Worm (Caenorhabditis elegans) whole organism, L2 larva: Measurements from ENCODE around the gene clp-9.

Source experiments
- C34F6.9 ChIP-seq: fragments of 150-350 bp; optimal IDR thresholded peaks from 2 replicates; lab custom pipeline; 2014; ENCODE audit warnings: missing biosample characterization, missing genetic modification characterization
- F13H6.1 ChIP-seq: sonication (generic microtip); optimal IDR thresholded peaks from 2 replicates; lab custom pipeline; 2016; ENCODE audit warnings: missing genetic modification characterization, missing compliant biosample characterization
- R02D3.7 ChIP-seq: fragments of 150-350 bp; optimal IDR thresholded peaks from 2 replicates; lab custom pipeline; 2014; ENCODE audit warnings: missing biosample characterization, missing genetic modification characterization
- Y55F3AM.14 ChIP-seq: fragments of 200-800 bp; sonication (Bioruptor generic); optimal IDR thresholded peaks from 2 replicates; lab custom pipeline; 2018; ENCODE audit warnings: mild to moderate bottlenecking, missing genetic modification characterization, missing compliant biosample characterization
- ZK546.5 ChIP-seq: sonication (generic microtip); optimal IDR thresholded peaks from 2 replicates; lab custom pipeline; 2017; ENCODE audit warnings: missing biosample characterization, missing genetic modification characterization
- alr-1 ChIP-seq: fragments of 150-350 bp; optimal IDR thresholded peaks from 2 replicates; lab custom pipeline; 2014; ENCODE audit warnings: missing biosample characterization, missing genetic modification characterization
- aly-2 ChIP-seq: fragments of 150-350 bp; optimal IDR thresholded peaks from 2 replicates; lab custom pipeline; 2014; ENCODE audit warnings: missing biosample characterization, missing genetic modification characterization
- ama-1 ChIP-seq: fragments of 150-350 bp; optimal IDR thresholded peaks from 2 replicates; lab custom pipeline; 2018; ENCODE audit warnings: inconsistent platforms
- blmp-1 ChIP-seq: sonication (generic microtip); optimal IDR thresholded peaks from 2 replicates; lab custom pipeline; 2017; ENCODE audit warnings: missing genetic modification characterization, mild to moderate bottlenecking, missing compliant biosample characterization, antibody characterized with exemption, moderate library complexity; ENCODE audit not compliant: insufficient read depth
- ceh-82 ChIP-seq: fragments of 150-350 bp; optimal IDR thresholded peaks from 2 replicates; lab custom pipeline; 2014; ENCODE audit warnings: missing biosample characterization, missing genetic modification characterization
- crh-2 ChIP-seq: sonication (generic microtip); optimal IDR thresholded peaks from 2 replicates; lab custom pipeline; 2017; ENCODE audit warnings: missing biosample characterization, missing genetic modification characterization
- dmd-4 ChIP-seq: sonication (generic microtip); optimal IDR thresholded peaks from 2 replicates; lab custom pipeline; 2017; ENCODE audit warnings: missing biosample characterization, missing genetic modification characterization
- egl-27 ChIP-seq: sonication (generic microtip); optimal IDR thresholded peaks from 3 replicates; lab custom pipeline; 2017; ENCODE audit warnings: missing biosample characterization, missing genetic modification reagents, missing genetic modification characterization
- elt-1 ChIP-seq: fragments of 150-350 bp; optimal IDR thresholded peaks from 2 replicates; lab custom pipeline; 2014; ENCODE audit warnings: missing biosample characterization, missing genetic modification characterization
- elt-3 ChIP-seq: sonication (generic microtip); optimal IDR thresholded peaks from 2 replicates; lab custom pipeline; 2017; ENCODE audit warnings: missing biosample characterization, missing genetic modification characterization
- fos-1 ChIP-seq: fragments of 150-350 bp; optimal IDR thresholded peaks from 2 replicates; lab custom pipeline; 2014; ENCODE audit warnings: missing biosample characterization, missing genetic modification characterization
- gmeb-1 ChIP-seq: fragments of 150-350 bp; optimal IDR thresholded peaks from 2 replicates; lab custom pipeline; 2014; ENCODE audit warnings: missing biosample characterization, missing genetic modification characterization
- lin-11 ChIP-seq: fragments of 150-350 bp; sonication (generic microtip); optimal IDR thresholded peaks from 2 replicates; lab custom pipeline; 2014; ENCODE audit warnings: missing biosample characterization, missing genetic modification characterization, inconsistent platforms, mixed read lengths
- lin-13 ChIP-seq: fragments of 150-350 bp; optimal IDR thresholded peaks from 2 replicates; lab custom pipeline; 2014; ENCODE audit warnings: missing biosample characterization, missing genetic modification reagents, missing genetic modification characterization
- lin-39 ChIP-seq: fragments of 150-350 bp; optimal IDR thresholded peaks from 2 replicates; lab custom pipeline; 2014; ENCODE audit warnings: missing biosample characterization, missing genetic modification reagents, missing genetic modification characterization
- mab-5 ChIP-seq: fragments of 150-350 bp; optimal IDR thresholded peaks from 2 replicates; lab custom pipeline; 2014; ENCODE audit warnings: missing biosample characterization, missing genetic modification characterization
- mbf-1 ChIP-seq: sonication (generic microtip); optimal IDR thresholded peaks from 2 replicates; lab custom pipeline; 2017; ENCODE audit warnings: missing biosample characterization, missing genetic modification characterization
- mdl-1 ChIP-seq, 2 experiments: fragments of 150-350 bp in 1 of 2; sonication (generic microtip) in 1 of 2; optimal IDR thresholded peaks; 2 replicates each; lab custom pipeline; 2017; ENCODE audit warnings: missing biosample characterization in 2 of 2, missing genetic modification characterization in 2 of 2
- nhr-10 ChIP-seq: sonication (generic microtip); optimal IDR thresholded peaks from 2 replicates; lab custom pipeline; 2017; ENCODE audit warnings: missing biosample characterization, missing genetic modification characterization
- nhr-11 ChIP-seq: fragments of 150-350 bp; optimal IDR thresholded peaks from 2 replicates; lab custom pipeline; 2014; ENCODE audit warnings: missing biosample characterization, missing genetic modification characterization
- nhr-12 ChIP-seq: fragments of 150-350 bp; optimal IDR thresholded peaks from 2 replicates; lab custom pipeline; 2014; ENCODE audit warnings: missing biosample characterization, missing genetic modification characterization
- nhr-129 ChIP-seq: fragments of 150-350 bp; optimal IDR thresholded peaks from 2 replicates; lab custom pipeline; 2014; ENCODE audit warnings: missing biosample characterization, missing genetic modification characterization
- nhr-21 ChIP-seq: fragments of 150-350 bp; optimal IDR thresholded peaks from 2 replicates; lab custom pipeline; 2014; ENCODE audit warnings: missing biosample characterization, missing genetic modification characterization
- nhr-23 ChIP-seq: fragments of 150-350 bp; optimal IDR thresholded peaks from 2 replicates; lab custom pipeline; 2014; ENCODE audit warnings: missing biosample characterization, missing genetic modification reagents, missing genetic modification characterization
- nhr-6 ChIP-seq: fragments of 150-350 bp; optimal IDR thresholded peaks from 2 replicates; lab custom pipeline; 2014; ENCODE audit warnings: missing biosample characterization, missing genetic modification characterization
- nhr-77 ChIP-seq: fragments of 150-350 bp; optimal IDR thresholded peaks from 2 replicates; lab custom pipeline; 2014; ENCODE audit warnings: missing biosample characterization, missing genetic modification characterization
- peb-1 ChIP-seq: fragments of 150-350 bp; optimal IDR thresholded peaks from 2 replicates; lab custom pipeline; 2014; ENCODE audit warnings: missing biosample characterization, missing genetic modification characterization
- sem-4 ChIP-seq: fragments of 150-350 bp; optimal IDR thresholded peaks from 2 replicates; lab custom pipeline; 2014; ENCODE audit warnings: missing biosample characterization, missing genetic modification reagents, missing genetic modification characterization
- snpc-4 ChIP-seq: fragments of 150-350 bp; optimal IDR thresholded peaks from 2 replicates; lab custom pipeline; 2014; ENCODE audit warnings: missing biosample characterization, missing genetic modification characterization
- unc-39 ChIP-seq: fragments of 150-350 bp; optimal IDR thresholded peaks from 2 replicates; lab custom pipeline; 2014; ENCODE audit warnings: missing biosample characterization, missing genetic modification characterization
- unc-55 ChIP-seq: fragments of 150-350 bp; sonication (generic microtip); optimal IDR thresholded peaks from 3 replicates; lab custom pipeline; 2014; ENCODE audit warnings: missing biosample characterization, missing genetic modification reagents, missing genetic modification characterization
- unc-62 ChIP-seq: fragments of 150-350 bp; optimal IDR thresholded peaks from 2 replicates; lab custom pipeline; 2014; ENCODE audit warnings: missing biosample characterization, missing genetic modification reagents, missing genetic modification characterization
- zag-1 ChIP-seq: fragments of 150-350 bp; optimal IDR thresholded peaks from 2 replicates; lab custom pipeline; 2014; ENCODE audit warnings: missing biosample characterization, missing genetic modification characterization
- ztf-1 ChIP-seq: fragments of 200-800 bp; sonication (Bioruptor generic); conservative IDR thresholded peaks from 2 replicates; pipeline ENCODE4 v1.3.6; 2022; ENCODE audit warnings: missing genetic modification characterization, missing compliant biosample characterization
- ztf-11 ChIP-seq: sonication (generic microtip); optimal IDR thresholded peaks from 2 replicates; lab custom pipeline; 2017; ENCODE audit warnings: missing biosample characterization, missing genetic modification characterization
- ztf-4 ChIP-seq: fragments of 150-350 bp; optimal IDR thresholded peaks from 2 replicates; lab custom pipeline; 2014; ENCODE audit warnings: missing biosample characterization, missing genetic modification characterization

Gene clp-9

ce11 chrV:9885918-9886488, at the start of gene clp-9:
clp-9 (minus strand) TSS chrV:9885968.
- TF ChIP-seq unc-62 (no peak), C34F6.9 (tag; lab: Kevin White, UChicago) (peak; percentile 31), sem-4 (tag; lab: Kevin White, UChicago) (no peak), unc-55 (GFP tag; lab: Kevin White, UChicago) (peak; percentile 77), ama-1 (no peak)

DNA sequence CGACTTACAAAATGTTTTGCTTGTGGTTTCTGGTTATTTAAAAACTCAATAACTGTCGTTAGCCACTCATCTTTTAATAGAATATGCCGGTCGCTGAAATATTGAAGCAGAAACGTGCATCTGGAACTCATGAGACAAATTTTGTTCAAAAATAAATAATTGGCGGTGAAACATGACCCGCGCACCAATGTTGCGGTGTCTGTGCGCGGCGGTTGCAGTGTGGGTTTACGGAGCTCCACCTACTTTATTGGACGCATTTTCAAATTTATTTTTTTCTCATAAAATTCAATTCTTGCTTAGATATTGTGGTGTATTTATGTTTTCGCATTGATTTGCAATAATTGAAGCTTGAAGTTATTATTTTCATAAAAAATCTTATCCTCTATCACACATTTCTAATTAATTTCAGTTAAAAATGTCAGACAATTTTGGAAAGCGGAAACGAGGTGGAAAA, 44.9 kb upstream of the clp-9 start, which contains the start of the genes rmh-2 and suds-3:
Gene rmh-2, minus strand, starts transcription at position 164 of the 454 bp plus-strand sequence.
Gene suds-3, plus strand, starts transcription at position 404 of the 454 bp plus-strand sequence.
- TF ChIP-seq nhr-129 (tag; lab: Kevin White, UChicago) = peak; percentile 52
- peak; percentile 83 for TF ChIP-seq gmeb-1
- TF ChIP-seq elt-3 (tag; lab: Kevin White, UChicago) = no peak
- TF ChIP-seq elt-1 (tag; lab: Kevin White, UChicago) = no peak
- no peak for TF ChIP-seq zag-1 (tag; lab: Kevin White, UChicago)
- TF ChIP-seq dmd-4 = no peak
- no peak for TF ChIP-seq nhr-12
- TF ChIP-seq unc-55 (GFP tag; lab: Kevin White, UChicago) = peak; percentile 70
- no peak for TF ChIP-seq blmp-1 (tag; lab: Kevin White, UChicago)
- no peak for TF ChIP-seq ztf-4 (tag; lab: Kevin White, UChicago)
- TF ChIP-seq alr-1 (tag; lab: Kevin White, UChicago) = no peak
- no peak for TF ChIP-seq peb-1 (tag; lab: Kevin White, UChicago)
- peak; percentile 9 for TF ChIP-seq nhr-21
- TF ChIP-seq R02D3.7 (tag; lab: Kevin White, UChicago) = peak; percentile 54
- TF ChIP-seq ceh-82 = no peak
- no peak for TF ChIP-seq mdl-1 (tag; optimal IDR thresholded peaks at IDR 0.05; lab: Kevin White, UChicago)
- no peak for TF ChIP-seq egl-27 (tag; lab: Kevin White, UChicago)
- TF ChIP-seq ztf-11 (tag; lab: Kevin White, UChicago) = no peak
- TF ChIP-seq ztf-1 (GFP tag; lab: Robert Waterston, UW) = no peak
- TF ChIP-seq ZK546.5 (tag; lab: Kevin White, UChicago) = no peak
- TF ChIP-seq aly-2 (tag; lab: Kevin White, UChicago) = no peak
- no peak for TF ChIP-seq mab-5
- peak; percentile 1 for TF ChIP-seq lin-13 (GFP tag; lab: Kevin White, UChicago)
- TF ChIP-seq unc-39 = no peak
- no peak for TF ChIP-seq ama-1
- no peak for TF ChIP-seq fos-1
- TF ChIP-seq nhr-6 (tag; lab: Kevin White, UChicago) = no peak
- TF ChIP-seq Y55F3AM.14 (GFP tag; lab: Kevin White, UChicago) = no peak
- no peak for TF ChIP-seq nhr-11 (tag; lab: Kevin White, UChicago)
- TF ChIP-seq snpc-4 (tag; lab: Kevin White, UChicago) = no peak
- peak; percentile 51 for TF ChIP-seq lin-11 (tag; lab: Kevin White, UChicago)
- TF ChIP-seq nhr-77 (tag; lab: Kevin White, UChicago) = no peak
- no peak for TF ChIP-seq nhr-23 (tag; lab: Kevin White, UChicago)

DNA sequence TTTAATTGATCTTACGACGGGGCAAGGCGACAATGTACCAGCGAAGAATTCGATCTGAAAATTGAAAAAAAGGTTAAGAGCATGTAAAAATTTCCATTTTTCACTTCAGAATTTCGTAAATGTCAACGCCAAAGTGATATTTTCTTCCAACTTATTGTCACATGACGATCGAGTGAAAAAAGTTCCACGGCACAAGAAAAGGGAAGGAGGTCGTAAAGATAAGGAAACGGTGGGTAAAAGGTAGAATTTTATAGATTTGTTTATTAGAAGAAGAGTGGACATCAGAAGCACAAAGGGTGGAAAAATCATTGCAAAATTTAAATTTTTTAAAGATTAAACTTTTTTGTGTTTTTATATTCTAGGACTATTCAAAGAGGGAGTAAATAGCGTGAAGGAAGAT, 42.2 kb upstream of the clp-9 start:
- no peak for TF ChIP-seq nhr-10 (tag; lab: Kevin White, UChicago)
- TF ChIP-seq egl-27 (tag; lab: Kevin White, UChicago) = no peak
- TF ChIP-seq mbf-1 = no peak
- no peak for TF ChIP-seq snpc-4 (tag; lab: Kevin White, UChicago)
- no peak for TF ChIP-seq nhr-6 (tag; lab: Kevin White, UChicago)
- no peak for TF ChIP-seq ama-1
- TF ChIP-seq gmeb-1 = peak; percentile 37
- TF ChIP-seq F13H6.1 (tag; lab: Kevin White, UChicago) = no peak
- TF ChIP-seq aly-2 (tag; lab: Kevin White, UChicago) = no peak
- TF ChIP-seq unc-39 = no peak
- TF ChIP-seq lin-13 (GFP tag; lab: Kevin White, UChicago) = no peak
- no peak for TF ChIP-seq dmd-4
- no peak for TF ChIP-seq R02D3.7 (tag; lab: Kevin White, UChicago)
- TF ChIP-seq lin-39 = no peak
- TF ChIP-seq fos-1 = peak; percentile 50
- peak; percentile 22 for TF ChIP-seq crh-2 (tag; lab: Kevin White, UChicago)
- TF ChIP-seq, all 48 proteins: peak for 3
